Fruit fly (Drosophila melanogaster) whole organism, embryonic: ENCODE results near the gene SMC1.

ENCODE experiments used
- Asciz ChIP-seq: fragments of 200-800 bp; sonication (Bioruptor generic); optimal IDR thresholded peaks from 2 replicates; lab custom pipeline; 2017; ENCODE audit warnings: missing biosample characterization, mild to moderate bottlenecking, missing genetic modification characterization, missing genetic modification reagents
- Hr51 ChIP-seq, 2 experiments: fragments of 200-800 bp; sonication (Bioruptor generic); optimal IDR thresholded peaks; 2 replicates in 1 of 2; 3 replicates in 1 of 2; lab custom pipeline; 2016 to 2018; ENCODE audit warnings: missing biosample characterization in 2 of 2, missing genetic modification characterization in 2 of 2, mild to moderate bottlenecking in 1 of 2, moderate library complexity in 1 of 2
- Myb ChIP-seq: fragments of 200-800 bp; sonication (Bioruptor generic); optimal IDR thresholded peaks from 2 replicates; lab custom pipeline; 2016; ENCODE audit warnings: missing biosample characterization, missing genetic modification characterization
- dan ChIP-seq: fragments of 200-800 bp; sonication (Bioruptor generic); IDR thresholded peaks from 2 replicates; pipeline ENCODE4 v1.3.6; 2022; ENCODE audit warnings: missing biosample characterization, missing genetic modification characterization
- emc ChIP-seq: fragments of 200-800 bp; sonication (Bioruptor generic); optimal IDR thresholded peaks from 2 replicates; lab custom pipeline; 2016; ENCODE audit warnings: missing biosample characterization, missing genetic modification characterization

- no peak for TF ChIP-seq Asciz (GFP tag; lab: Kevin White, UChicago)
- no peak for TF ChIP-seq emc
- TF ChIP-seq Myb: no peak
- TF ChIP-seq Hr51 (GFP tag; optimal IDR thresholded peaks at IDR 0.05; lab: Kevin White, UChicago): no peak
- TF ChIP-seq dan (GFP tag; lab: Robert Waterston, UW): no peak
These were observed 19.1 kb upstream of the SMC1 start, which contains the start of gene Miro for dm6 chr3R:24038736-24039556.
